Fruit fly (Drosophila melanogaster): ENCODE measurements around the gene CG43678.

dm6 chr3L:15034714-15035076, 14.6 kb downstream of the CG43678 start:
- TF ChIP-seq CG1620 (GFP tag; optimal IDR thresholded peaks at IDR 0.05) (no peak), tj (GFP tag; optimal IDR thresholded peaks at IDR 0.05) (no peak)

Measured in whole organism, adult.